Fruit fly (Drosophila melanogaster) whole organism, embryonic: Measurements from ENCODE around the gene Hem.

Experiments used
- Asciz ChIP-seq: fragments of 200-800 bp; sonication (Bioruptor generic); optimal IDR thresholded peaks from 2 replicates; lab custom pipeline; 2017; ENCODE audit warnings: missing biosample characterization, mild to moderate bottlenecking, missing genetic modification characterization, missing genetic modification reagents
- CG10366 ChIP-seq: fragments of 200-800 bp; sonication (Bioruptor generic); IDR thresholded peaks from 2 replicates; pipeline ENCODE4 v1.3.6; 2022; ENCODE audit warnings: missing biosample characterization, missing genetic modification characterization
- CG11398 ChIP-seq: fragments of 200-800 bp; sonication (Bioruptor generic); optimal IDR thresholded peaks from 2 replicates; lab custom pipeline; 2016; ENCODE audit warnings: missing biosample characterization, missing genetic modification characterization
- CG11456 ChIP-seq: fragments of 200-800 bp; sonication (Bioruptor generic); IDR thresholded peaks from 3 replicates; pipeline ENCODE4 v1.3.6; 2022; ENCODE audit warnings: missing biosample characterization, missing genetic modification characterization
- CG11504 ChIP-seq: fragments of 200-800 bp; sonication (Bioruptor generic); optimal IDR thresholded peaks from 3 replicates; lab custom pipeline; 2019; ENCODE audit warnings: missing biosample characterization, mild to moderate bottlenecking, missing genetic modification characterization, moderate library complexity
- CG12219 ChIP-seq: fragments of 200-800 bp; sonication (Bioruptor generic); optimal IDR thresholded peaks from 3 replicates; lab custom pipeline; 2018; ENCODE audit warnings: missing biosample characterization, mild to moderate bottlenecking, missing genetic modification characterization
- CG12659 ChIP-seq: fragments of 200-800 bp; sonication (Bioruptor generic); optimal IDR thresholded peaks from 3 replicates; lab custom pipeline; 2017; ENCODE audit warnings: mild to moderate bottlenecking, missing biosample characterization, missing genetic modification reagents, missing genetic modification characterization
- CG13775 ChIP-seq: fragments of 200-800 bp; sonication (Bioruptor generic); optimal IDR thresholded peaks from 3 replicates; lab custom pipeline; 2017; ENCODE audit warnings: missing biosample characterization, mild to moderate bottlenecking, missing genetic modification characterization
- CG13894 ChIP-seq: fragments of 200-800 bp; sonication (Bioruptor generic); optimal IDR thresholded peaks from 3 replicates; lab custom pipeline; 2018; ENCODE audit warnings: missing biosample characterization, mild to moderate bottlenecking, missing genetic modification characterization, moderate library complexity
- CG14667 ChIP-seq: fragments of 200-800 bp; sonication (Bioruptor generic); IDR thresholded peaks from 2 replicates; pipeline ENCODE4 v1.3.6; 2022; ENCODE audit warnings: missing biosample characterization, missing genetic modification characterization
- CG17328 ChIP-seq: fragments of 200-800 bp; sonication (Bioruptor generic); IDR thresholded peaks from 2 replicates; pipeline ENCODE4 v1.3.6; 2022; ENCODE audit warnings: missing biosample characterization, missing genetic modification characterization
- CG17385 ChIP-seq: fragments of 200-800 bp; sonication (Bioruptor generic); optimal IDR thresholded peaks from 3 replicates; lab custom pipeline; 2018; ENCODE audit warnings: missing biosample characterization, mild to moderate bottlenecking, missing genetic modification characterization
- CG17829 ChIP-seq: fragments of 200-800 bp; optimal IDR thresholded peaks from 2 replicates; lab custom pipeline; 2019; ENCODE audit warnings: missing biosample characterization, mild to moderate bottlenecking, missing genetic modification characterization, moderate library complexity
- CG2712 ChIP-seq: fragments of 200-800 bp; optimal IDR thresholded peaks from 3 replicates; lab custom pipeline; 2019; ENCODE audit warnings: missing biosample characterization, mild to moderate bottlenecking, missing genetic modification characterization, moderate library complexity
- CG3065 ChIP-seq: fragments of 200-800 bp; sonication (Bioruptor generic); optimal IDR thresholded peaks from 2 replicates; lab custom pipeline; 2016; ENCODE audit warnings: missing biosample characterization, missing genetic modification characterization
- CG31224 ChIP-seq: fragments of 200-800 bp; sonication (Bioruptor generic); IDR thresholded peaks from 2 replicates; pipeline ENCODE4 v1.3.6; 2022; ENCODE audit warnings: missing biosample characterization, missing genetic modification characterization
- CG3163 ChIP-seq: fragments of 200-800 bp; sonication (Bioruptor generic); optimal IDR thresholded peaks from 3 replicates; lab custom pipeline; 2016; ENCODE audit warnings: missing biosample characterization, missing genetic modification characterization
- CG3726 ChIP-seq: fragments of 200-800 bp; sonication (Bioruptor generic); IDR thresholded peaks from 3 replicates; pipeline ENCODE4, ENCODE4 v1.3.6; 2022; ENCODE audit warnings: missing biosample characterization, missing genetic modification characterization
- CG3847 ChIP-seq: fragments of 200-800 bp; sonication (Bioruptor generic); IDR thresholded peaks from 2 replicates; pipeline ENCODE4 v1.3.6; 2022; ENCODE audit warnings: missing biosample characterization, missing genetic modification characterization
- CG4360 ChIP-seq: fragments of 200-800 bp; sonication (Bioruptor generic); IDR thresholded peaks from 2 replicates; pipeline ENCODE4 v1.3.6; 2022; ENCODE audit warnings: missing biosample characterization, missing genetic modification characterization
- CG4820 ChIP-seq: fragments of 200-800 bp; sonication (Bioruptor generic); optimal IDR thresholded peaks from 3 replicates; lab custom pipeline; 2016; ENCODE audit warnings: missing biosample characterization, missing genetic modification characterization
- CG7556 ChIP-seq: fragments of 200-800 bp; sonication (Bioruptor generic); optimal IDR thresholded peaks from 2 replicates; lab custom pipeline; 2017; ENCODE audit warnings: missing biosample characterization, mild to moderate bottlenecking, missing genetic modification characterization
- CG8924 ChIP-seq: fragments of 200-800 bp; optimal IDR thresholded peaks from 3 replicates; lab custom pipeline; 2019; ENCODE audit warnings: missing biosample characterization, mild to moderate bottlenecking, missing genetic modification characterization, moderate library complexity
- Deaf1 ChIP-seq: fragments of 200-800 bp; optimal IDR thresholded peaks from 3 replicates; lab custom pipeline; 2019; ENCODE audit warnings: missing biosample characterization, mild to moderate bottlenecking, missing genetic modification characterization, moderate library complexity
- Dref ChIP-seq: fragments of 200-800 bp; sonication (Bioruptor generic); IDR thresholded peaks from 2 replicates; pipeline ENCODE4 v1.3.6; 2022; ENCODE audit warnings: missing biosample characterization, missing genetic modification characterization
- HLH3B ChIP-seq: fragments of 200-800 bp; sonication (Bioruptor generic); IDR thresholded peaks from 2 replicates; pipeline ENCODE4 v1.3.6; 2022; ENCODE audit warnings: missing biosample characterization, missing genetic modification characterization
- Hr51 ChIP-seq, 2 experiments: fragments of 200-800 bp; sonication (Bioruptor generic); optimal IDR thresholded peaks; 2 replicates in 1 of 2; 3 replicates in 1 of 2; lab custom pipeline; 2016 to 2018; ENCODE audit warnings: missing biosample characterization in 2 of 2, missing genetic modification characterization in 2 of 2, mild to moderate bottlenecking in 1 of 2, moderate library complexity in 1 of 2
- Jarid2 ChIP-seq: fragments of 200-800 bp; sonication (Bioruptor generic); optimal IDR thresholded peaks from 3 replicates; lab custom pipeline; 2017; ENCODE audit warnings: mild to moderate bottlenecking, missing biosample characterization, missing genetic modification reagents, missing genetic modification characterization
- NC2α ChIP-seq: fragments of 200-800 bp; sonication (Bioruptor generic); optimal IDR thresholded peaks from 2 replicates; lab custom pipeline; 2016; ENCODE audit warnings: missing biosample characterization, missing genetic modification characterization
- NFAT ChIP-seq: fragments of 200-800 bp; sonication (Bioruptor generic); IDR thresholded peaks from 2 replicates; pipeline ENCODE4 v1.3.6; 2022; ENCODE audit warnings: missing biosample characterization, missing genetic modification characterization
- ato ChIP-seq: fragments of 200-800 bp; sonication (Bioruptor generic); IDR thresholded peaks from 2 replicates; pipeline ENCODE4 v1.3.6; 2022; ENCODE audit warnings: missing biosample characterization, missing genetic modification characterization; ENCODE audit not compliant: partially characterized antibody
- bcd ChIP-seq: fragments of 200-800 bp; sonication (Bioruptor generic); optimal IDR thresholded peaks from 2 replicates; lab custom pipeline; 2017; ENCODE audit warnings: missing biosample characterization, mild to moderate bottlenecking, missing genetic modification characterization
- bsh ChIP-seq, 2 experiments: fragments of 200-800 bp; sonication (Bioruptor generic); optimal IDR thresholded peaks; 2 replicates each; lab custom pipeline; 2017 to 2018; ENCODE audit warnings: mild to moderate bottlenecking in 2 of 2, missing biosample characterization in 2 of 2, missing genetic modification characterization in 2 of 2, moderate library complexity in 1 of 2
- dmrt11E ChIP-seq: fragments of 200-800 bp; sonication (Bioruptor generic); optimal IDR thresholded peaks from 3 replicates; lab custom pipeline; 2018; ENCODE audit warnings: missing biosample characterization, mild to moderate bottlenecking, missing genetic modification characterization, moderate library complexity
- dysf ChIP-seq: fragments of 200-800 bp; sonication (Bioruptor generic); IDR thresholded peaks from 3 replicates; pipeline ENCODE4 v1.3.6; 2022; ENCODE audit warnings: missing biosample characterization, missing genetic modification characterization
- eve ChIP-seq, 2 experiments: fragments of >200 bp; optimal IDR thresholded peaks; 2 replicates each; lab custom pipeline; 2017; ENCODE audit warnings: missing biosample characterization in 2 of 2, missing genetic modification characterization in 2 of 2
- gro ChIP-seq: fragments of 200-800 bp; sonication (Bioruptor generic); optimal IDR thresholded peaks from 2 replicates; lab custom pipeline; 2016; ENCODE audit warnings: missing biosample characterization, missing genetic modification characterization
- ind ChIP-seq: fragments of 200-800 bp; sonication (Bioruptor generic); optimal IDR thresholded peaks from 3 replicates; lab custom pipeline; 2016; ENCODE audit warnings: missing biosample characterization, missing genetic modification characterization
- kah ChIP-seq: fragments of 200-800 bp; sonication (Bioruptor generic); optimal IDR thresholded peaks from 2 replicates; lab custom pipeline; 2018; ENCODE audit warnings: missing biosample characterization, mild to moderate bottlenecking, missing genetic modification characterization
- klu ChIP-seq: fragments of 200-800 bp; sonication (Bioruptor generic); IDR thresholded peaks from 2 replicates; pipeline ENCODE4 v1.3.6; 2022; ENCODE audit warnings: missing biosample characterization, missing genetic modification characterization
- odd ChIP-seq: fragments of 200-800 bp; sonication (Bioruptor generic); optimal IDR thresholded peaks from 2 replicates; lab custom pipeline; 2017; ENCODE audit warnings: missing biosample characterization, mild to moderate bottlenecking, missing genetic modification characterization
- otp ChIP-seq: fragments of 200-800 bp; sonication (Bioruptor generic); IDR thresholded peaks from 3 replicates; pipeline ENCODE4, ENCODE4 v1.3.6; 2022; ENCODE audit warnings: missing biosample characterization, missing genetic modification characterization
- pan ChIP-seq, 4 experiments: fragments of >200 bp in 3 of 4; fragments of 200-800 bp in 1 of 4; sonication (Bioruptor generic) in 1 of 4; optimal IDR thresholded peaks in 3 of 4; IDR thresholded peaks in 1 of 4; 2 replicates each; pipeline versions ENCODE4 v1.3.6 to Lab custom; 2017 to 2022; ENCODE audit warnings: missing biosample characterization in 2 of 4, missing genetic modification characterization in 2 of 4, mixed read lengths in 1 of 4
- psq ChIP-seq: fragments of 200-800 bp; sonication (Bioruptor generic); optimal IDR thresholded peaks from 2 replicates; lab custom pipeline; 2017; ENCODE audit warnings: missing biosample characterization, missing genetic modification characterization
- sisA ChIP-seq: fragments of 200-800 bp; sonication (Bioruptor generic); IDR thresholded peaks from 2 replicates; pipeline ENCODE4 v1.3.6; 2022; ENCODE audit warnings: missing biosample characterization, missing genetic modification characterization
- tgo ChIP-seq: fragments of 200-800 bp; sonication (Bioruptor generic); IDR thresholded peaks from 3 replicates; pipeline ENCODE4 v1.3.6; 2022; ENCODE audit warnings: missing biosample characterization, missing genetic modification characterization
- tin ChIP-seq: fragments of 200-800 bp; sonication (Bioruptor generic); optimal IDR thresholded peaks from 3 replicates; lab custom pipeline; 2016; ENCODE audit warnings: missing biosample characterization, missing genetic modification characterization
- vfl ChIP-seq: fragments of 200-800 bp; sonication (Bioruptor generic); optimal IDR thresholded peaks from 2 replicates; lab custom pipeline; 2016; ENCODE audit warnings: missing biosample characterization, missing genetic modification characterization
- wdn ChIP-seq: fragments of 200-800 bp; sonication (Bioruptor generic); IDR thresholded peaks from 2 replicates; pipeline ENCODE4 v1.3.6; 2022; ENCODE audit warnings: missing biosample characterization, missing genetic modification characterization
- zf30C ChIP-seq: fragments of 200-800 bp; sonication (Bioruptor generic); optimal IDR thresholded peaks from 3 replicates; lab custom pipeline; 2018; ENCODE audit warnings: missing biosample characterization, mild to moderate bottlenecking, missing genetic modification characterization

The Hem gene

dm6 chr3L:22277186-22277585, 10.8 kb downstream of the Hem start (continued):
- TF ChIP-seq CG17385 (GFP tag; lab: Kevin White, UChicago) = peak; percentile 30
- TF ChIP-seq dmrt11E (tag; lab: Kevin White, UChicago) = peak; percentile 30
- TF ChIP-seq CG12219 (GFP tag; lab: Kevin White, UChicago) = peak; percentile 20
- TF ChIP-seq kah (GFP tag; lab: Kevin White, UChicago) = no peak
- TF ChIP-seq eve (GFP tag; optimal IDR thresholded peaks at IDR 0.05; lab: Kevin White, UChicago) = no peak
- TF ChIP-seq CG13775 (GFP tag; lab: Kevin White, UChicago) = peak; percentile 10
- peak; percentile 66 for TF ChIP-seq tgo (GFP tag; lab: Robert Waterston, UW)
- TF ChIP-seq CG11398 (GFP tag; lab: Kevin White, UChicago) = no peak
- no peak for TF ChIP-seq pan (optimal IDR thresholded peaks at IDR 0.05; lab: Kevin White, UChicago)
- TF ChIP-seq pan (GFP tag; optimal IDR thresholded peaks at IDR 0.05 in 1 of 2, IDR thresholded peaks at IDR 0.05 in 1 of 2) = peak in 1 of 2 experiments; percentile 66
- TF ChIP-seq CG8924 (tag; lab: Kevin White, UChicago) = peak; percentile 20
- TF ChIP-seq CG7556 (GFP tag; lab: Kevin White, UChicago) = peak; percentile 39
- TF ChIP-seq CG4820 (GFP tag; lab: Kevin White, UChicago) = peak; percentile 37
- TF ChIP-seq NFAT (GFP tag; lab: Robert Waterston, UW) = peak; percentile 42; the same call in 1 of the 2 replicates
- TF ChIP-seq Hr51 (GFP tag; optimal IDR thresholded peaks at IDR 0.05; lab: Kevin White, UChicago) = peak in 1 of 2 experiments; percentile 8
- TF ChIP-seq tin (GFP tag; lab: Kevin White, UChicago) = peak; percentile 45
- 0 out of 2 replicates have a peak, but pooled peaks have one; percentile 20 for TF ChIP-seq CG14667
- no peak for TF ChIP-seq CG11456 (GFP tag; lab: Robert Waterston, UW)
- peak; percentile 47 for TF ChIP-seq CG3847 (GFP tag; lab: Robert Waterston, UW)
- TF ChIP-seq, all 482 proteins: peak for 152

- TF ChIP-seq ato (GFP tag; lab: Robert Waterston, UW) (no peak), otp (GFP tag; lab: Robert Waterston, UW) (no peak), odd (GFP tag; lab: Kevin White, UChicago) (no peak), Dref (GFP tag; lab: Robert Waterston, UW) (no peak), NC2α (no peak), bsh (GFP tag; optimal IDR thresholded peaks at IDR 0.05; lab: Kevin White, UChicago) (no peak), ind (GFP tag; lab: Kevin White, UChicago) (peak; percentile 36), CG3163 (GFP tag; lab: Kevin White, UChicago) (no peak), bcd (GFP tag; lab: Kevin White, UChicago) (peak; percentile 15), CG31224 (GFP tag; lab: Robert Waterston, UW) (peak; percentile 34; the same call in 1 of the 2 replicates), dysf (GFP tag; lab: Robert Waterston, UW) (peak; percentile 73), Jarid2 (GFP tag; lab: Kevin White, UChicago) (no peak), CG2712 (no peak), vfl (GFP tag; lab: Kevin White, UChicago) (no peak), zf30C (GFP tag; lab: Kevin White, UChicago) (no peak), CG10366 (GFP tag; lab: Robert Waterston, UW) (peak; percentile 51), Asciz (GFP tag; lab: Kevin White, UChicago) (no peak), klu (GFP tag; lab: Robert Waterston, UW) (no peak), gro (GFP tag; lab: Kevin White, UChicago) (peak; percentile 4), wdn (GFP tag; lab: Robert Waterston, UW) (0 out of 2 replicates have a peak, but pooled peaks have one; percentile 5), CG3065 (GFP tag; lab: Kevin White, UChicago) (no peak), CG17829 (tag; lab: Kevin White, UChicago) (no peak), HLH3B (GFP tag; lab: Robert Waterston, UW) (no peak), CG12659 (GFP tag; lab: Kevin White, UChicago) (no peak), CG11504 (peak; percentile 45), CG17328 (peak; percentile 44), Deaf1 (peak; percentile 51), CG4360 (no peak), CG13894 (tag; lab: Kevin White, UChicago) (no peak), sisA (peak; percentile 10; the same call in 1 of the 2 replicates), CG3726 (GFP tag; lab: Robert Waterston, UW) (no peak), psq (GFP tag; lab: Kevin White, UChicago) (no peak)
Observed at dm6 chr3L:22276614-22277013, 11.4 kb downstream of the Hem start.
